Worm (Caenorhabditis elegans): ENCODE data around the gene ugt-59.

ce11 chrIV:10357842-10358241, 2.6 kb upstream of the ugt-59 start, which contains the start of gene gkow-1:
- TF ChIP-seq nhr-237 (tag; optimal IDR thresholded peaks at IDR 0.05) (no peak), F16B12.6 (tag; optimal IDR thresholded peaks at IDR 0.05) (no peak), lin-35 (GFP tag; optimal IDR thresholded peaks at IDR 0.05) (no peak), ztf-11 (tag; optimal IDR thresholded peaks at IDR 0.05) (no peak), ama-1 (optimal IDR thresholded peaks at IDR 0.05) (no peak), elt-3 (tag; optimal IDR thresholded peaks at IDR 0.05) (no peak), jun-1 (tag; optimal IDR thresholded peaks at IDR 0.05) (no peak), xbp-1 (tag; optimal IDR thresholded peaks at IDR 0.05) (no peak), snpc-4 (tag; optimal IDR thresholded peaks at IDR 0.05) (no peak), fkh-10 (GFP tag; optimal IDR thresholded peaks at IDR 0.05) (no peak), nhr-11 (tag; optimal IDR thresholded peaks at IDR 0.05) (no peak), skn-1 (tag; optimal IDR thresholded peaks at IDR 0.05) (no peak)
